Worm (Caenorhabditis elegans) whole organism, early embryonic: ENCODE data around the gene sup-36.

ENCODE experiments used
- B0310.2 ChIP-seq: sonication (generic microtip); optimal IDR thresholded peaks from 2 replicates; lab custom pipeline; 2016; ENCODE audit warnings: mild to moderate bottlenecking, missing genetic modification characterization, missing compliant biosample characterization
- F13C5.2 ChIP-seq: sonication (generic microtip); optimal IDR thresholded peaks from 2 replicates; lab custom pipeline; 2017; ENCODE audit warnings: mild to moderate bottlenecking, missing genetic modification characterization, inconsistent platforms, missing compliant biosample characterization
- aly-1 ChIP-seq: sonication (generic microtip); optimal IDR thresholded peaks from 2 replicates; lab custom pipeline; 2016; ENCODE audit warnings: missing genetic modification characterization, missing compliant biosample characterization
- ama-1 ChIP-seq: fragments of 150-350 bp; optimal IDR thresholded peaks from 2 replicates; lab custom pipeline; 2014
- ceh-13 ChIP-seq: fragments of 200-800 bp; sonication (Bioruptor generic); optimal IDR thresholded peaks from 2 replicates; lab custom pipeline; 2018; ENCODE audit warnings: mild to moderate bottlenecking, missing genetic modification characterization, missing compliant biosample characterization
- ceh-36 ChIP-seq: sonication (generic microtip); optimal IDR thresholded peaks from 2 replicates; lab custom pipeline; 2016; ENCODE audit warnings: missing genetic modification characterization, inconsistent platforms, missing compliant biosample characterization
- ets-7 ChIP-seq: sonication (generic microtip); optimal IDR thresholded peaks from 2 replicates; lab custom pipeline; 2016; ENCODE audit warnings: missing genotype, missing genetic modification characterization, missing compliant biosample characterization
- hmg-4 ChIP-seq: fragments of 200-800 bp; sonication (Bioruptor generic); optimal IDR thresholded peaks from 2 replicates; lab custom pipeline; 2018; ENCODE audit warnings: mild to moderate bottlenecking, missing genetic modification characterization, missing compliant biosample characterization
- hnd-1 ChIP-seq: sonication (generic microtip); optimal IDR thresholded peaks from 2 replicates; lab custom pipeline; 2016; ENCODE audit warnings: missing genetic modification characterization, missing compliant biosample characterization
- pes-1 ChIP-seq: fragments of 200-800 bp; sonication (Bioruptor generic); IDR thresholded peaks from 2 replicates; pipeline ENCODE4 v1.3.6; 2022; ENCODE audit warnings: missing genetic modification reagents, missing genetic modification characterization, missing compliant biosample characterization
- scrt-1 ChIP-seq: fragments of 200-800 bp; sonication (Bioruptor generic); IDR thresholded peaks from 2 replicates; pipeline ENCODE4 v1.3.6; 2022; ENCODE audit warnings: missing genetic modification characterization, missing compliant biosample characterization
- sea-1 ChIP-seq: fragments of 200-800 bp; sonication (Bioruptor generic); conservative IDR thresholded peaks from 2 replicates; pipeline ENCODE4 v1.3.6; 2022; ENCODE audit warnings: missing genetic modification characterization, missing compliant biosample characterization
- tbx-37 ChIP-seq: fragments of 200-800 bp; sonication (Bioruptor generic); conservative IDR thresholded peaks from 2 replicates; pipeline ENCODE4 v1.3.6; 2022; ENCODE audit warnings: missing genetic modification reagents, missing genetic modification characterization, missing compliant biosample characterization

Gene sup-36

ce11 chrIV:6634789-6635188 is 33.3 kb downstream of the sup-36 start, which contains the start of gene metl-13:
TSS of gene metl-13 (plus strand) at chrIV:6635089.
- TF ChIP-seq ceh-13: no peak
- TF ChIP-seq F13C5.2 (tag; lab: Kevin White, UChicago): no peak
- TF ChIP-seq hmg-4 (GFP tag; lab: Kevin White, UChicago): no peak

ce11 chrIV:6638256-6638655 is 36.8 kb downstream of the sup-36 start, which contains the start of gene C01B10.7:
TSS of gene C01B10.7 (plus strand) at chrIV:6638556.
- TF ChIP-seq pes-1 (GFP tag; lab: Robert Waterston, UW) (no peak), B0310.2 (tag; lab: Kevin White, UChicago) (no peak)

- TF ChIP-seq scrt-1 (GFP tag; lab: Robert Waterston, UW): no peak
Measured at ce11 chrIV:6639880-6640279, 38.4 kb downstream of the sup-36 start, which contains the start of gene C01B10.6. TSS of gene C01B10.6 (plus strand) at chrIV:6640180.

ce11 chrIV:6645867-6646655 is 44.6 kb downstream of the sup-36 start, which contains the start of gene hil-7:
TSS of gene hil-7 (plus strand) at chrIV:6646312.
- peak; percentile 12 for TF ChIP-seq F13C5.2 (tag; lab: Kevin White, UChicago)
- TF ChIP-seq ceh-36 (tag; lab: Kevin White, UChicago): no peak
- TF ChIP-seq hnd-1 (tag; lab: Kevin White, UChicago): no peak
- TF ChIP-seq scrt-1 (GFP tag; lab: Robert Waterston, UW): no peak
- TF ChIP-seq aly-1: peak; percentile 61
- no peak for TF ChIP-seq ets-7 (tag; lab: Kevin White, UChicago)
- peak; percentile 90 for TF ChIP-seq ama-1 (lab: Kevin White, UChicago)
- no peak for TF ChIP-seq tbx-37 (GFP tag; lab: Robert Waterston, UW)
- no peak for TF ChIP-seq ceh-13
- no peak for TF ChIP-seq sea-1 (GFP tag; lab: Robert Waterston, UW)
- peak; percentile 63 for TF ChIP-seq hmg-4 (GFP tag; lab: Kevin White, UChicago)

ce11 chrIV:6646905-6647304 is 45.4 kb downstream of the sup-36 start:
- no peak for TF ChIP-seq ceh-36 (tag; lab: Kevin White, UChicago)
- peak; percentile 57 for TF ChIP-seq ama-1 (lab: Kevin White, UChicago)
- TF ChIP-seq ets-7 (tag; lab: Kevin White, UChicago): no peak
- no peak for TF ChIP-seq B0310.2 (tag; lab: Kevin White, UChicago)
- TF ChIP-seq tbx-37 (GFP tag; lab: Robert Waterston, UW): 0 out of 2 replicates have a peak, but pooled peaks have one; percentile 13
- no peak for TF ChIP-seq ceh-13

ce11 chrIV:6648625-6649024 is 47.2 kb downstream of the sup-36 start:
- TF ChIP-seq hnd-1 (tag; lab: Kevin White, UChicago) (no peak), ceh-13 (no peak), ama-1 (lab: Kevin White, UChicago) (no peak), hmg-4 (GFP tag; lab: Kevin White, UChicago) (peak; percentile 70), B0310.2 (tag; lab: Kevin White, UChicago) (peak; percentile 9)
